Worm (Caenorhabditis elegans) whole organism, L4/young adult: ENCODE data around the gene Y73B3B.3.
"Not testable (repeated sequence)": the region's sequence is repeated elsewhere in the genome, so short reads cannot be mapped to it uniquely, and the experiment has no call there.

Source experiments
- W03F9.2 ChIP-seq: fragments of 150-350 bp; optimal IDR thresholded peaks from 2 replicates; lab custom pipeline; 2014; ENCODE audit warnings: missing biosample characterization, missing genetic modification characterization
- him-1 ChIP-seq: sonication (generic microtip); optimal IDR thresholded peaks from 2 replicates; lab custom pipeline; 2016; ENCODE audit warnings: missing genotype, missing genetic modification reagents, missing genetic modification characterization, missing compliant biosample characterization

DNA sequence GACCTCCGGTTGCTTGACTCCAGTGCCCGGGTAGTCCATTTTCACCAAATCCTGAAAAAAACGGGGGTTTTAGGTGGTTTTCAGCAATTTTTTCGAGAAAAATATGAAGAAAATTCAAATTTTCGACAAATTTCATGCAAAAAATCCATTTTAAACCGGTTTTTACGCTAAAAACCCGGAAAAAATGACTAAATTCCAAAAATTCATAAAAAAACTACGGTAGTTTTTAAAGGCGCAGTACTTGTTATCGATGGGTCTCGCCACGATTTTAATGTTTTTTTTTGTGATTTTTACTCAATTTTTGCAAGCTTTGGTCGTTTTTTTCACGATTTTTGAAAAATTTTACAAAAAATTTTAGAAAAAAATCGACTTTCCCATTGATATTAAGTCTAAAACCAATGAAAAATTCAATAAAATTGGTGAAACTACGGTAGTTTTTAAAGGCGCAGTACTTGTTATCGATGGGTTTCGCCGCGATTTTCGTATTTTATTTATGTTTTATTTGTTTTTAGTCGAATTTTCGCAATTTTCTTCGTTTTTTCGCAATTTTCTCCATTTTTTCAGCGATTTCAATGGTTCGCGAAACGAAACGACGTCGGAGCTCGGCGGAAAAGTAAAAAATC, 27.6 kb upstream of the Y73B3B.3 start, which contains the start of the genes T08D2.6 and chkr-1:
- not testable (repeated sequence) for TF ChIP-seq him-1; W03F9.2 (tag; lab: Kevin White, UChicago)
